Worm (Caenorhabditis elegans) whole organism, mixed stage, embryonic: Measurements from ENCODE around the gene F36H5.13.

ENCODE experiments used
- blmp-1 ChIP-seq: fragments of 150-350 bp; optimal IDR thresholded peaks from 2 replicates; lab custom pipeline; 2014; ENCODE audit warnings: missing biosample characterization, missing genetic modification characterization
- elt-1 ChIP-seq: sonication (generic microtip); optimal IDR thresholded peaks from 2 replicates; lab custom pipeline; 2017; ENCODE audit warnings: missing genetic modification characterization, mild to moderate bottlenecking, missing compliant biosample characterization, antibody characterized with exemption, moderate library complexity, borderline replicate concordance; ENCODE audit not compliant: insufficient read depth
- elt-3 ChIP-seq: fragments of 150-350 bp; optimal IDR thresholded peaks from 2 replicates; lab custom pipeline; 2014; ENCODE audit warnings: missing biosample characterization, missing genetic modification characterization
- lin-13 ChIP-seq: fragments of 150-350 bp; optimal IDR thresholded peaks from 2 replicates; lab custom pipeline; 2014; ENCODE audit warnings: missing biosample characterization, missing genetic modification characterization
- nhr-12 ChIP-seq: fragments of 150-350 bp; optimal IDR thresholded peaks from 2 replicates; lab custom pipeline; 2014; ENCODE audit warnings: missing biosample characterization, missing genetic modification characterization
- unc-39 ChIP-seq: fragments of 150-350 bp; optimal IDR thresholded peaks from 2 replicates; lab custom pipeline; 2014; ENCODE audit warnings: missing biosample characterization, missing genetic modification characterization
- unc-62 ChIP-seq: fragments of 150-350 bp; optimal IDR thresholded peaks from 2 replicates; lab custom pipeline; 2014; ENCODE audit warnings: missing biosample characterization, missing genetic modification reagents, missing genetic modification characterization
- ztf-11 ChIP-seq: fragments of 150-350 bp; optimal IDR thresholded peaks from 2 replicates; lab custom pipeline; 2014; ENCODE audit warnings: missing biosample characterization, missing genetic modification characterization

ce11 chrII:1759602-1760001, 9.3 kb upstream of the F36H5.13 start, which contains the start of gene F36H5.18:
- TF ChIP-seq nhr-12: no peak
- no peak for TF ChIP-seq unc-62
- TF ChIP-seq elt-3 (tag; lab: Kevin White, UChicago): no peak
- no peak for TF ChIP-seq blmp-1 (tag; lab: Kevin White, UChicago)
- TF ChIP-seq lin-13 (tag; lab: Kevin White, UChicago): no peak
- no peak for TF ChIP-seq ztf-11 (tag; lab: Kevin White, UChicago)
- no peak for TF ChIP-seq unc-39 (tag; lab: Kevin White, UChicago)
- no peak for TF ChIP-seq elt-1 (tag; lab: Kevin White, UChicago)
